2 fruit fly cellular contexts compared by ENCODE assay signal in genomic region chr3L:2174232-2174631, dm6.
TF ChIP-seq lines count a peak whose summit lies in the region.

Gene CG15820, minus strand, starts transcription at chr3L:2174332.

TF ChIP-seq in whole organism, prepupa, 60 proteins besides CTCF, POLR2A, EP300 and RAD21:
- TF ChIP-seq svp (GFP tag; lab: Kevin White, UChicago) (peak; percentile 42), acj6 (GFP tag; optimal IDR thresholded peaks at IDR 0.05; lab: Kevin White, UChicago) (no peak), Smox (GFP tag; optimal IDR thresholded peaks at IDR 0.05; lab: Kevin White, UChicago) (no peak)

TF ChIP-seq in whole organism, wandering third instar larva, 38 proteins besides CTCF, POLR2A, EP300 and RAD21:
- TF ChIP-seq woc (GFP tag; optimal IDR thresholded peaks at IDR 0.05; lab: Kevin White, UChicago): no peak
- no peak for TF ChIP-seq Abd-B (GFP tag; optimal IDR thresholded peaks at IDR 0.05; lab: Kevin White, UChicago)
- TF ChIP-seq brk (GFP tag; optimal IDR thresholded peaks at IDR 0.05; lab: Kevin White, UChicago): peak; percentile 29
- peak; percentile 12 for TF ChIP-seq psq (GFP tag; optimal IDR thresholded peaks at IDR 0.05; lab: Kevin White, UChicago)
- TF ChIP-seq tai (GFP tag; optimal IDR thresholded peaks at IDR 0.05; lab: Kevin White, UChicago): no peak
- peak; percentile 32 for TF ChIP-seq OdsH (GFP tag; optimal IDR thresholded peaks at IDR 0.05; lab: Kevin White, UChicago)
- TF ChIP-seq Rel (GFP tag; optimal IDR thresholded peaks at IDR 0.05; lab: Kevin White, UChicago): no peak
- TF ChIP-seq Rel (tag; optimal IDR thresholded peaks at IDR 0.05; lab: Kevin White, UChicago): peak; percentile 40
- TF ChIP-seq HLH106 (tag; optimal IDR thresholded peaks at IDR 0.05; lab: Kevin White, UChicago): peak; percentile 39
- TF ChIP-seq rgr (GFP tag; optimal IDR thresholded peaks at IDR 0.05; lab: Kevin White, UChicago): peak; percentile 48

Comparison
In these comparisons a context has a peak if more than half of its experiments do, and no peak if none do; other contexts are left out.
1. Of the 1 proteins assayed by ChIP-seq in both whole organism, prepupa and whole organism, wandering third instar larva: peak only in whole organism, prepupa: none; only in whole organism, wandering third instar larva: OdsH; in both: none; in neither: 0.